Worm (Caenorhabditis elegans): ENCODE data around the gene srh-1.

The srh-1 gene

DNA sequence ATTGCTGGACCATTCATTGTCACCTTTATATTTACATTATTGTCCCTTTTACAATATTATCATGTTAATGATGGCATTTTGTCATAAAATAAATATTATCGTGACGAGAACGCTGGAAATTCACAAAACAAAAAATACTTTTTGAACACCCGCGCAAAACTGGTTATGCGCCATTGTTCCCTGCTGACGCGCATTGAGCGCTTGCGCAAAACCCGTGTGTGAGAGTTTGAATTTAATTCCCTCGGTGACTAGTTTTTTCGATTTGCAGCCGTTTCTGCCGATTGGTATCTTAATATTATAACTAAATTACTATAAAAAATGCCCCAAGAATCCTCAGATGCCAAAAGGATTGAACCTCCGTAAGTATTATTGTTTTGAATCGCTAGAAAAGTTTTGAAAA, 35.8 kb downstream of the srh-1 start, which contains the start of gene pafo-1 (continued):
- 0 out of 2 replicates have a peak, but pooled peaks have one; percentile 9 for TF ChIP-seq lim-7 (GFP tag; IDR thresholded peaks at IDR 0.05)
- TF ChIP-seq zag-1 (tag; optimal IDR thresholded peaks at IDR 0.05) = no peak
- no peak for TF ChIP-seq nhr-10 (tag; optimal IDR thresholded peaks at IDR 0.05)
- peak; percentile 47 for TF ChIP-seq mxl-3 (GFP tag; optimal IDR thresholded peaks at IDR 0.05)
- TF ChIP-seq duxl-1 (tag; optimal IDR thresholded peaks at IDR 0.05; ENCODE audit: poor library complexity) = peak; percentile 86
- TF ChIP-seq zip-2 (tag; optimal IDR thresholded peaks at IDR 0.05) = no peak
- no peak for TF ChIP-seq skn-1 (tag; optimal IDR thresholded peaks at IDR 0.05)
- TF ChIP-seq egl-27 (tag; optimal IDR thresholded peaks at IDR 0.05) = no peak
- no peak for TF ChIP-seq pqm-1 (tag; optimal IDR thresholded peaks at IDR 0.05)
- peak; percentile 84 for TF ChIP-seq dmd-6 (GFP tag; IDR thresholded peaks at IDR 0.05)
- TF ChIP-seq dmd-9 (GFP tag; IDR thresholded peaks at IDR 0.05) = no peak
- 0 out of 2 replicates have a peak, but pooled peaks have one; percentile 27 for TF ChIP-seq Y48G9A.11 (GFP tag; IDR thresholded peaks at IDR 0.05)
- TF ChIP-seq nhr-11 (tag; optimal IDR thresholded peaks at IDR 0.05) = peak; percentile 57
- TF ChIP-seq Y75B8A.6 (GFP tag; IDR thresholded peaks at IDR 0.05) = no peak
- TF ChIP-seq dpl-1 (GFP tag; optimal IDR thresholded peaks at IDR 0.05) = peak; percentile 99
- no peak for TF ChIP-seq ztf-7 (tag; optimal IDR thresholded peaks at IDR 0.05)
- no peak for TF ChIP-seq lin-29 (GFP tag; IDR thresholded peaks at IDR 0.05)
- TF ChIP-seq cey-2 (tag; optimal IDR thresholded peaks at IDR 0.05; ENCODE audit: borderline replicate concordance, insufficient read depth) = no peak
- TF ChIP-seq nhr-111 (GFP tag; optimal IDR thresholded peaks at IDR 0.05) = no peak
- TF ChIP-seq fkh-10 (GFP tag; optimal IDR thresholded peaks at IDR 0.05) = peak; percentile 57
- no peak; the same call in 1 of the 2 replicates for TF ChIP-seq tra-1 (GFP tag; IDR thresholded peaks at IDR 0.05)
- TF ChIP-seq T26A8.4 (GFP tag; IDR thresholded peaks at IDR 0.05) = peak; percentile 90
- no peak for TF ChIP-seq ces-1 (GFP tag; optimal IDR thresholded peaks at IDR 0.05)
- no peak for TF ChIP-seq set-16 (GFP tag; IDR thresholded peaks at IDR 0.05)
- TF ChIP-seq unc-130 (GFP tag; optimal IDR thresholded peaks at IDR 0.05) = no peak
- no peak for TF ChIP-seq mxl-2 (GFP tag; conservative IDR thresholded peaks at IDR 0.05)
- peak; percentile 80 for TF ChIP-seq F49E8.2 (tag; optimal IDR thresholded peaks at IDR 0.05; ENCODE audit: borderline replicate concordance)
- TF ChIP-seq ceh-62 (tag; optimal IDR thresholded peaks at IDR 0.05) = no peak
- TF ChIP-seq daf-8 (GFP tag; IDR thresholded peaks at IDR 0.05) = no peak
- TF ChIP-seq dve-1 (tag; optimal IDR thresholded peaks at IDR 0.05; ENCODE audit: insufficient read depth) = peak; percentile 81
- peak; percentile 82 for TF ChIP-seq ceh-20 (GFP tag; IDR thresholded peaks at IDR 0.05)
- peak; percentile 84 for TF ChIP-seq nhr-42 (GFP tag; IDR thresholded peaks at IDR 0.05)
- TF ChIP-seq mdt-29 (GFP tag; IDR thresholded peaks at IDR 0.05) = peak; percentile 82
- TF ChIP-seq mep-1 (tag; optimal IDR thresholded peaks at IDR 0.05) = no peak
- peak; percentile 75 for TF ChIP-seq lin-13 (GFP tag; optimal IDR thresholded peaks at IDR 0.05)
- TF ChIP-seq nhr-6 (tag; optimal IDR thresholded peaks at IDR 0.05) = peak; percentile 88
- peak; percentile 39 for TF ChIP-seq spr-3 (GFP tag; optimal IDR thresholded peaks at IDR 0.05)
- TF ChIP-seq aly-2 (tag; optimal IDR thresholded peaks at IDR 0.05) = no peak
- TF ChIP-seq lsy-2 (tag; optimal IDR thresholded peaks at IDR 0.05) = no peak
- TF ChIP-seq ceh-82 (tag; optimal IDR thresholded peaks at IDR 0.05) = no peak
- TF ChIP-seq vab-7 (GFP tag; IDR thresholded peaks at IDR 0.05) = no peak
- no peak for TF ChIP-seq zip-11 (GFP tag; IDR thresholded peaks at IDR 0.05)
- TF ChIP-seq arid-1 (GFP tag; conservative IDR thresholded peaks at IDR 0.05) = 0 out of 2 replicates have a peak, but pooled peaks have one; percentile 18
- TF ChIP-seq zfp-3 (GFP tag; conservative IDR thresholded peaks at IDR 0.05) = 0 out of 2 replicates have a peak, but pooled peaks have one; percentile 45
- TF ChIP-seq ceh-28 (tag; optimal IDR thresholded peaks at IDR 0.05) = no peak
- TF ChIP-seq fos-1 (tag; optimal IDR thresholded peaks at IDR 0.05) = no peak
- peak; percentile 76 for TF ChIP-seq T20F7.1 (GFP tag; optimal IDR thresholded peaks at IDR 0.05)
- TF ChIP-seq sdz-12 (GFP tag; optimal IDR thresholded peaks at IDR 0.05) = no peak
- no peak for TF ChIP-seq gei-8 (GFP tag; optimal IDR thresholded peaks at IDR 0.05)
- peak; percentile 96 for TF ChIP-seq aha-1 (tag)
- TF ChIP-seq spr-1 (tag; optimal IDR thresholded peaks at IDR 0.05) = peak; percentile 67
- TF ChIP-seq ceh-44 (GFP tag; IDR thresholded peaks at IDR 0.05) = no peak

Data from whole organism, L4 larva.